Worm (Caenorhabditis elegans) whole organism, L2 larva: ENCODE measurements around the gene T07G12.2.

Source experiments
- C34F6.9 ChIP-seq: fragments of 150-350 bp; optimal IDR thresholded peaks from 2 replicates; lab custom pipeline; 2014; ENCODE audit warnings: missing biosample characterization, missing genetic modification characterization
- F13H6.1 ChIP-seq: sonication (generic microtip); optimal IDR thresholded peaks from 2 replicates; lab custom pipeline; 2016; ENCODE audit warnings: missing genetic modification characterization, missing compliant biosample characterization
- R02D3.7 ChIP-seq: fragments of 150-350 bp; optimal IDR thresholded peaks from 2 replicates; lab custom pipeline; 2014; ENCODE audit warnings: missing biosample characterization, missing genetic modification characterization
- Y55F3AM.14 ChIP-seq: fragments of 200-800 bp; sonication (Bioruptor generic); optimal IDR thresholded peaks from 2 replicates; lab custom pipeline; 2018; ENCODE audit warnings: mild to moderate bottlenecking, missing genetic modification characterization, missing compliant biosample characterization
- ZK546.5 ChIP-seq: sonication (generic microtip); optimal IDR thresholded peaks from 2 replicates; lab custom pipeline; 2017; ENCODE audit warnings: missing biosample characterization, missing genetic modification characterization
- alr-1 ChIP-seq: fragments of 150-350 bp; optimal IDR thresholded peaks from 2 replicates; lab custom pipeline; 2014; ENCODE audit warnings: missing biosample characterization, missing genetic modification characterization
- aly-2 ChIP-seq: fragments of 150-350 bp; optimal IDR thresholded peaks from 2 replicates; lab custom pipeline; 2014; ENCODE audit warnings: missing biosample characterization, missing genetic modification characterization
- ama-1 ChIP-seq: fragments of 150-350 bp; optimal IDR thresholded peaks from 2 replicates; lab custom pipeline; 2018; ENCODE audit warnings: inconsistent platforms
- blmp-1 ChIP-seq: sonication (generic microtip); optimal IDR thresholded peaks from 2 replicates; lab custom pipeline; 2017; ENCODE audit warnings: missing genetic modification characterization, mild to moderate bottlenecking, missing compliant biosample characterization, antibody characterized with exemption, moderate library complexity; ENCODE audit not compliant: insufficient read depth
- ceh-16 ChIP-seq: fragments of 150-350 bp; optimal IDR thresholded peaks from 2 replicates; lab custom pipeline; 2014; ENCODE audit warnings: missing biosample characterization, missing genetic modification characterization
- ceh-82 ChIP-seq: fragments of 150-350 bp; optimal IDR thresholded peaks from 2 replicates; lab custom pipeline; 2014; ENCODE audit warnings: missing biosample characterization, missing genetic modification characterization
- crh-2 ChIP-seq: sonication (generic microtip); optimal IDR thresholded peaks from 2 replicates; lab custom pipeline; 2017; ENCODE audit warnings: missing biosample characterization, missing genetic modification characterization
- dmd-4 ChIP-seq: sonication (generic microtip); optimal IDR thresholded peaks from 2 replicates; lab custom pipeline; 2017; ENCODE audit warnings: missing biosample characterization, missing genetic modification characterization
- egl-27 ChIP-seq: sonication (generic microtip); optimal IDR thresholded peaks from 3 replicates; lab custom pipeline; 2017; ENCODE audit warnings: missing biosample characterization, missing genetic modification reagents, missing genetic modification characterization
- elt-1 ChIP-seq: fragments of 150-350 bp; optimal IDR thresholded peaks from 2 replicates; lab custom pipeline; 2014; ENCODE audit warnings: missing biosample characterization, missing genetic modification characterization
- elt-3 ChIP-seq: sonication (generic microtip); optimal IDR thresholded peaks from 2 replicates; lab custom pipeline; 2017; ENCODE audit warnings: missing biosample characterization, missing genetic modification characterization
- fos-1 ChIP-seq: fragments of 150-350 bp; optimal IDR thresholded peaks from 2 replicates; lab custom pipeline; 2014; ENCODE audit warnings: missing biosample characterization, missing genetic modification characterization
- gmeb-1 ChIP-seq: fragments of 150-350 bp; optimal IDR thresholded peaks from 2 replicates; lab custom pipeline; 2014; ENCODE audit warnings: missing biosample characterization, missing genetic modification characterization
- lin-11 ChIP-seq: fragments of 150-350 bp; sonication (generic microtip); optimal IDR thresholded peaks from 2 replicates; lab custom pipeline; 2014; ENCODE audit warnings: missing biosample characterization, missing genetic modification characterization, inconsistent platforms, mixed read lengths
- lin-13 ChIP-seq: fragments of 150-350 bp; optimal IDR thresholded peaks from 2 replicates; lab custom pipeline; 2014; ENCODE audit warnings: missing biosample characterization, missing genetic modification reagents, missing genetic modification characterization
- lin-39 ChIP-seq: fragments of 150-350 bp; optimal IDR thresholded peaks from 2 replicates; lab custom pipeline; 2014; ENCODE audit warnings: missing biosample characterization, missing genetic modification reagents, missing genetic modification characterization
- lsy-2 ChIP-seq, 2 experiments: fragments of 150-350 bp in 1 of 2; sonication (generic microtip) in 1 of 2; optimal IDR thresholded peaks; 2 replicates each; lab custom pipeline; 2014 to 2017; ENCODE audit warnings: missing biosample characterization in 2 of 2, missing genetic modification characterization in 2 of 2
- mab-5 ChIP-seq: fragments of 150-350 bp; optimal IDR thresholded peaks from 2 replicates; lab custom pipeline; 2014; ENCODE audit warnings: missing biosample characterization, missing genetic modification characterization
- mbf-1 ChIP-seq: sonication (generic microtip); optimal IDR thresholded peaks from 2 replicates; lab custom pipeline; 2017; ENCODE audit warnings: missing biosample characterization, missing genetic modification characterization
- mdl-1 ChIP-seq, 2 experiments: fragments of 150-350 bp in 1 of 2; sonication (generic microtip) in 1 of 2; optimal IDR thresholded peaks; 2 replicates each; lab custom pipeline; 2017; ENCODE audit warnings: missing biosample characterization in 2 of 2, missing genetic modification characterization in 2 of 2
- nhr-10 ChIP-seq: sonication (generic microtip); optimal IDR thresholded peaks from 2 replicates; lab custom pipeline; 2017; ENCODE audit warnings: missing biosample characterization, missing genetic modification characterization
- nhr-11 ChIP-seq: fragments of 150-350 bp; optimal IDR thresholded peaks from 2 replicates; lab custom pipeline; 2014; ENCODE audit warnings: missing biosample characterization, missing genetic modification characterization
- nhr-12 ChIP-seq: fragments of 150-350 bp; optimal IDR thresholded peaks from 2 replicates; lab custom pipeline; 2014; ENCODE audit warnings: missing biosample characterization, missing genetic modification characterization
- nhr-129 ChIP-seq: fragments of 150-350 bp; optimal IDR thresholded peaks from 2 replicates; lab custom pipeline; 2014; ENCODE audit warnings: missing biosample characterization, missing genetic modification characterization
- nhr-21 ChIP-seq: fragments of 150-350 bp; optimal IDR thresholded peaks from 2 replicates; lab custom pipeline; 2014; ENCODE audit warnings: missing biosample characterization, missing genetic modification characterization
- nhr-23 ChIP-seq: fragments of 150-350 bp; optimal IDR thresholded peaks from 2 replicates; lab custom pipeline; 2014; ENCODE audit warnings: missing biosample characterization, missing genetic modification reagents, missing genetic modification characterization
- nhr-237 ChIP-seq: fragments of 150-350 bp; optimal IDR thresholded peaks from 2 replicates; lab custom pipeline; 2014; ENCODE audit warnings: missing biosample characterization, missing genetic modification characterization
- nhr-25 ChIP-seq: fragments of 150-350 bp; sonication (generic microtip); optimal IDR thresholded peaks from 3 replicates; lab custom pipeline; 2014; ENCODE audit warnings: missing biosample characterization, missing genetic modification characterization
- nhr-6 ChIP-seq: fragments of 150-350 bp; optimal IDR thresholded peaks from 2 replicates; lab custom pipeline; 2014; ENCODE audit warnings: missing biosample characterization, missing genetic modification characterization
- nhr-77 ChIP-seq: fragments of 150-350 bp; optimal IDR thresholded peaks from 2 replicates; lab custom pipeline; 2014; ENCODE audit warnings: missing biosample characterization, missing genetic modification characterization
- peb-1 ChIP-seq: fragments of 150-350 bp; optimal IDR thresholded peaks from 2 replicates; lab custom pipeline; 2014; ENCODE audit warnings: missing biosample characterization, missing genetic modification characterization
- sem-4 ChIP-seq: fragments of 150-350 bp; optimal IDR thresholded peaks from 2 replicates; lab custom pipeline; 2014; ENCODE audit warnings: missing biosample characterization, missing genetic modification reagents, missing genetic modification characterization
- skn-1 ChIP-seq: sonication (generic microtip); optimal IDR thresholded peaks from 2 replicates; lab custom pipeline; 2017; ENCODE audit warnings: missing biosample characterization, missing genetic modification characterization
- sma-3 ChIP-seq: sonication (generic microtip); optimal IDR thresholded peaks from 2 replicates; lab custom pipeline; 2016; ENCODE audit warnings: missing genetic modification reagents, missing genetic modification characterization, missing compliant biosample characterization
- sma-9 ChIP-seq, 2 experiments: fragments of 150-350 bp in 1 of 2; sonication (generic microtip) in 1 of 2; optimal IDR thresholded peaks; 2 replicates each; lab custom pipeline; 2014 to 2016; ENCODE audit warnings: missing genetic modification characterization in 2 of 2, mild to moderate bottlenecking in 1 of 2, missing biosample characterization in 1 of 2, missing compliant biosample characterization in 1 of 2, missing genetic modification reagents in 1 of 2, moderate library complexity in 1 of 2
- snpc-4 ChIP-seq: fragments of 150-350 bp; optimal IDR thresholded peaks from 2 replicates; lab custom pipeline; 2014; ENCODE audit warnings: missing biosample characterization, missing genetic modification characterization
- unc-39 ChIP-seq: fragments of 150-350 bp; optimal IDR thresholded peaks from 2 replicates; lab custom pipeline; 2014; ENCODE audit warnings: missing biosample characterization, missing genetic modification characterization
- unc-55 ChIP-seq: fragments of 150-350 bp; sonication (generic microtip); optimal IDR thresholded peaks from 3 replicates; lab custom pipeline; 2014; ENCODE audit warnings: missing biosample characterization, missing genetic modification reagents, missing genetic modification characterization
- unc-62 ChIP-seq: fragments of 150-350 bp; optimal IDR thresholded peaks from 2 replicates; lab custom pipeline; 2014; ENCODE audit warnings: missing biosample characterization, missing genetic modification reagents, missing genetic modification characterization
- zag-1 ChIP-seq: fragments of 150-350 bp; optimal IDR thresholded peaks from 2 replicates; lab custom pipeline; 2014; ENCODE audit warnings: missing biosample characterization, missing genetic modification characterization
- ztf-1 ChIP-seq: fragments of 200-800 bp; sonication (Bioruptor generic); conservative IDR thresholded peaks from 2 replicates; pipeline ENCODE4 v1.3.6; 2022; ENCODE audit warnings: missing genetic modification characterization, missing compliant biosample characterization
- ztf-11 ChIP-seq: sonication (generic microtip); optimal IDR thresholded peaks from 2 replicates; lab custom pipeline; 2017; ENCODE audit warnings: missing biosample characterization, missing genetic modification characterization
- ztf-4 ChIP-seq: fragments of 150-350 bp; optimal IDR thresholded peaks from 2 replicates; lab custom pipeline; 2014; ENCODE audit warnings: missing biosample characterization, missing genetic modification characterization

T07G12.2 gene

DNA sequence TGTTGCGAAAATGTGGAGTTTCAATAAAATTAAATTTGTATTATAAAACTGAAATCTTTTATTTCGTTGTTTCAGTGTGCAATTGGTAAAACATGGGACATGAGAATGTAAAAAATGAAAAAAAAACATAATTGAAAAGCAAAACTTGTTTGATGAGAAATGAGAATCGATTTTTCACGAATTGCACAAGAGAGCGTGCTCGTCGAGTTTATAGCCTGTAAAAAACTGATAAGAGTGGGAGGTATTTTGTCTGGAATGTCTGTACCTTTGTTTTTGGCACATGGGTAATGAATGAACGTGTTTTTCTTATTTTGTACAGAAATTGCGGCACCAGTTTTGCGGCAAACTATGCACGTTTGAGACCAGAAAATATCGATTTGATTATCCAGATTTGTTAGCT lies 47.9 kb upstream of the T07G12.2 start:
- no peak for TF ChIP-seq lin-39 (tag; lab: Kevin White, UChicago)
- TF ChIP-seq fos-1 (tag; lab: Kevin White, UChicago): peak; percentile 12

ce11 chrIV:10483607-10484117 lies 46.8 kb upstream of the T07G12.2 start, which contains the start of the genes F01D4.5 and ced-5:
Gene F01D4.5 (minus strand): TSS chrIV:10483657.
Gene ced-5 (plus strand): TSS chrIV:10484110.
- TF ChIP-seq nhr-11 (tag; lab: Kevin White, UChicago) (no peak), aly-2 (no peak), nhr-12 (tag; lab: Kevin White, UChicago) (no peak), elt-3 (tag; lab: Kevin White, UChicago) (no peak), egl-27 (tag; lab: Kevin White, UChicago) (peak; percentile 57), lin-39 (tag; lab: Kevin White, UChicago) (no peak), nhr-77 (tag; lab: Kevin White, UChicago) (no peak), nhr-23 (tag; lab: Kevin White, UChicago) (no peak), ztf-1 (GFP tag; lab: Robert Waterston, UW) (no peak), lsy-2 (tag; optimal IDR thresholded peaks at IDR 0.05; lab: Kevin White, UChicago) (peak; percentile 67 to 87), snpc-4 (tag; lab: Kevin White, UChicago) (peak; percentile 10), blmp-1 (peak; percentile 7), ceh-16 (tag; lab: Kevin White, UChicago) (peak; percentile 35), nhr-6 (peak; percentile 63), zag-1 (tag; lab: Kevin White, UChicago) (no peak), dmd-4 (tag; lab: Kevin White, UChicago) (no peak), R02D3.7 (tag; lab: Kevin White, UChicago) (no peak), nhr-21 (tag; lab: Kevin White, UChicago) (peak; percentile 59), nhr-237 (no peak), ztf-11 (tag; lab: Kevin White, UChicago) (no peak), mbf-1 (tag; lab: Kevin White, UChicago) (no peak), ama-1 (lab: Kevin White, UChicago) (no peak), fos-1 (tag; lab: Kevin White, UChicago) (peak; percentile 92), elt-1 (tag; lab: Kevin White, UChicago) (no peak), gmeb-1 (tag; lab: Kevin White, UChicago) (peak; percentile 84), lin-11 (peak; percentile 26), skn-1 (tag; lab: Kevin White, UChicago) (no peak), Y55F3AM.14 (GFP tag; lab: Kevin White, UChicago) (no peak), ZK546.5 (no peak), C34F6.9 (peak; percentile 85), mdl-1 (tag; optimal IDR thresholded peaks at IDR 0.05; lab: Kevin White, UChicago) (no peak), unc-62 (GFP tag; lab: Kevin White, UChicago) (no peak), F13H6.1 (tag; lab: Kevin White, UChicago) (peak; percentile 84), alr-1 (tag; lab: Kevin White, UChicago) (no peak), sem-4 (tag; lab: Kevin White, UChicago) (peak; percentile 71), crh-2 (tag; lab: Kevin White, UChicago) (peak; percentile 64), nhr-10 (tag; lab: Kevin White, UChicago) (no peak), sma-3 (GFP tag; lab: Kevin White, UChicago) (peak; percentile 89), nhr-25 (no peak), ztf-4 (peak; percentile 10), unc-55 (GFP tag; lab: Kevin White, UChicago) (peak; percentile 72), sma-9 (GFP tag; optimal IDR thresholded peaks at IDR 0.05; lab: Kevin White, UChicago) (peak; percentile 94), sma-9 (tag; optimal IDR thresholded peaks at IDR 0.05; lab: Kevin White, UChicago) (no peak), peb-1 (tag; lab: Kevin White, UChicago) (no peak), lin-13 (GFP tag; lab: Kevin White, UChicago) (peak; percentile 62), unc-39 (no peak), ceh-82 (tag; lab: Kevin White, UChicago) (no peak), nhr-129 (tag; lab: Kevin White, UChicago) (peak; percentile 46), mab-5 (tag; lab: Kevin White, UChicago) (no peak)
